Worm (Caenorhabditis elegans) whole organism, L2 larva: ENCODE results near the gene nspf-3.
"Not testable (repeated sequence)": the region's sequence is repeated elsewhere in the genome, so short reads cannot be mapped to it uniquely, and the experiment has no call there.

Experiments used
- C34F6.9 ChIP-seq: fragments of 150-350 bp; optimal IDR thresholded peaks from 2 replicates; lab custom pipeline; 2014; ENCODE audit warnings: missing biosample characterization, missing genetic modification characterization
- F13H6.1 ChIP-seq: sonication (generic microtip); optimal IDR thresholded peaks from 2 replicates; lab custom pipeline; 2016; ENCODE audit warnings: missing genetic modification characterization, missing compliant biosample characterization
- R02D3.7 ChIP-seq: fragments of 150-350 bp; optimal IDR thresholded peaks from 2 replicates; lab custom pipeline; 2014; ENCODE audit warnings: missing biosample characterization, missing genetic modification characterization
- Y55F3AM.14 ChIP-seq: fragments of 200-800 bp; sonication (Bioruptor generic); optimal IDR thresholded peaks from 2 replicates; lab custom pipeline; 2018; ENCODE audit warnings: mild to moderate bottlenecking, missing genetic modification characterization, missing compliant biosample characterization
- ZK546.5 ChIP-seq: sonication (generic microtip); optimal IDR thresholded peaks from 2 replicates; lab custom pipeline; 2017; ENCODE audit warnings: missing biosample characterization, missing genetic modification characterization
- aly-2 ChIP-seq: fragments of 150-350 bp; optimal IDR thresholded peaks from 2 replicates; lab custom pipeline; 2014; ENCODE audit warnings: missing biosample characterization, missing genetic modification characterization
- ama-1 ChIP-seq: fragments of 150-350 bp; optimal IDR thresholded peaks from 2 replicates; lab custom pipeline; 2018; ENCODE audit warnings: inconsistent platforms
- blmp-1 ChIP-seq: sonication (generic microtip); optimal IDR thresholded peaks from 2 replicates; lab custom pipeline; 2017; ENCODE audit warnings: missing genetic modification characterization, mild to moderate bottlenecking, missing compliant biosample characterization, antibody characterized with exemption, moderate library complexity; ENCODE audit not compliant: insufficient read depth
- ceh-16 ChIP-seq: fragments of 150-350 bp; optimal IDR thresholded peaks from 2 replicates; lab custom pipeline; 2014; ENCODE audit warnings: missing biosample characterization, missing genetic modification characterization
- ceh-82 ChIP-seq: fragments of 150-350 bp; optimal IDR thresholded peaks from 2 replicates; lab custom pipeline; 2014; ENCODE audit warnings: missing biosample characterization, missing genetic modification characterization
- crh-2 ChIP-seq: sonication (generic microtip); optimal IDR thresholded peaks from 2 replicates; lab custom pipeline; 2017; ENCODE audit warnings: missing biosample characterization, missing genetic modification characterization
- dmd-4 ChIP-seq: sonication (generic microtip); optimal IDR thresholded peaks from 2 replicates; lab custom pipeline; 2017; ENCODE audit warnings: missing biosample characterization, missing genetic modification characterization
- egl-27 ChIP-seq: sonication (generic microtip); optimal IDR thresholded peaks from 3 replicates; lab custom pipeline; 2017; ENCODE audit warnings: missing biosample characterization, missing genetic modification reagents, missing genetic modification characterization
- elt-1 ChIP-seq: fragments of 150-350 bp; optimal IDR thresholded peaks from 2 replicates; lab custom pipeline; 2014; ENCODE audit warnings: missing biosample characterization, missing genetic modification characterization
- elt-3 ChIP-seq: sonication (generic microtip); optimal IDR thresholded peaks from 2 replicates; lab custom pipeline; 2017; ENCODE audit warnings: missing biosample characterization, missing genetic modification characterization
- fos-1 ChIP-seq: fragments of 150-350 bp; optimal IDR thresholded peaks from 2 replicates; lab custom pipeline; 2014; ENCODE audit warnings: missing biosample characterization, missing genetic modification characterization
- lin-11 ChIP-seq: fragments of 150-350 bp; sonication (generic microtip); optimal IDR thresholded peaks from 2 replicates; lab custom pipeline; 2014; ENCODE audit warnings: missing biosample characterization, missing genetic modification characterization, inconsistent platforms, mixed read lengths
- lin-13 ChIP-seq: fragments of 150-350 bp; optimal IDR thresholded peaks from 2 replicates; lab custom pipeline; 2014; ENCODE audit warnings: missing biosample characterization, missing genetic modification reagents, missing genetic modification characterization
- lin-39 ChIP-seq: fragments of 150-350 bp; optimal IDR thresholded peaks from 2 replicates; lab custom pipeline; 2014; ENCODE audit warnings: missing biosample characterization, missing genetic modification reagents, missing genetic modification characterization
- lsy-2 ChIP-seq, 2 experiments: fragments of 150-350 bp in 1 of 2; sonication (generic microtip) in 1 of 2; optimal IDR thresholded peaks; 2 replicates each; lab custom pipeline; 2014 to 2017; ENCODE audit warnings: missing biosample characterization in 2 of 2, missing genetic modification characterization in 2 of 2
- mab-5 ChIP-seq: fragments of 150-350 bp; optimal IDR thresholded peaks from 2 replicates; lab custom pipeline; 2014; ENCODE audit warnings: missing biosample characterization, missing genetic modification characterization
- mbf-1 ChIP-seq: sonication (generic microtip); optimal IDR thresholded peaks from 2 replicates; lab custom pipeline; 2017; ENCODE audit warnings: missing biosample characterization, missing genetic modification characterization
- mdl-1 ChIP-seq, 2 experiments: fragments of 150-350 bp in 1 of 2; sonication (generic microtip) in 1 of 2; optimal IDR thresholded peaks; 2 replicates each; lab custom pipeline; 2017; ENCODE audit warnings: missing biosample characterization in 2 of 2, missing genetic modification characterization in 2 of 2
- nhr-10 ChIP-seq: sonication (generic microtip); optimal IDR thresholded peaks from 2 replicates; lab custom pipeline; 2017; ENCODE audit warnings: missing biosample characterization, missing genetic modification characterization
- nhr-11 ChIP-seq: fragments of 150-350 bp; optimal IDR thresholded peaks from 2 replicates; lab custom pipeline; 2014; ENCODE audit warnings: missing biosample characterization, missing genetic modification characterization
- nhr-12 ChIP-seq: fragments of 150-350 bp; optimal IDR thresholded peaks from 2 replicates; lab custom pipeline; 2014; ENCODE audit warnings: missing biosample characterization, missing genetic modification characterization
- nhr-129 ChIP-seq: fragments of 150-350 bp; optimal IDR thresholded peaks from 2 replicates; lab custom pipeline; 2014; ENCODE audit warnings: missing biosample characterization, missing genetic modification characterization
- nhr-23 ChIP-seq: fragments of 150-350 bp; optimal IDR thresholded peaks from 2 replicates; lab custom pipeline; 2014; ENCODE audit warnings: missing biosample characterization, missing genetic modification reagents, missing genetic modification characterization
- nhr-6 ChIP-seq: fragments of 150-350 bp; optimal IDR thresholded peaks from 2 replicates; lab custom pipeline; 2014; ENCODE audit warnings: missing biosample characterization, missing genetic modification characterization
- nhr-77 ChIP-seq: fragments of 150-350 bp; optimal IDR thresholded peaks from 2 replicates; lab custom pipeline; 2014; ENCODE audit warnings: missing biosample characterization, missing genetic modification characterization
- peb-1 ChIP-seq: fragments of 150-350 bp; optimal IDR thresholded peaks from 2 replicates; lab custom pipeline; 2014; ENCODE audit warnings: missing biosample characterization, missing genetic modification characterization
- sem-4 ChIP-seq: fragments of 150-350 bp; optimal IDR thresholded peaks from 2 replicates; lab custom pipeline; 2014; ENCODE audit warnings: missing biosample characterization, missing genetic modification reagents, missing genetic modification characterization
- snpc-4 ChIP-seq: fragments of 150-350 bp; optimal IDR thresholded peaks from 2 replicates; lab custom pipeline; 2014; ENCODE audit warnings: missing biosample characterization, missing genetic modification characterization
- unc-39 ChIP-seq: fragments of 150-350 bp; optimal IDR thresholded peaks from 2 replicates; lab custom pipeline; 2014; ENCODE audit warnings: missing biosample characterization, missing genetic modification characterization
- unc-55 ChIP-seq: fragments of 150-350 bp; sonication (generic microtip); optimal IDR thresholded peaks from 3 replicates; lab custom pipeline; 2014; ENCODE audit warnings: missing biosample characterization, missing genetic modification reagents, missing genetic modification characterization
- unc-62 ChIP-seq: fragments of 150-350 bp; optimal IDR thresholded peaks from 2 replicates; lab custom pipeline; 2014; ENCODE audit warnings: missing biosample characterization, missing genetic modification reagents, missing genetic modification characterization
- zag-1 ChIP-seq: fragments of 150-350 bp; optimal IDR thresholded peaks from 2 replicates; lab custom pipeline; 2014; ENCODE audit warnings: missing biosample characterization, missing genetic modification characterization
- ztf-1 ChIP-seq: fragments of 200-800 bp; sonication (Bioruptor generic); conservative IDR thresholded peaks from 2 replicates; pipeline ENCODE4 v1.3.6; 2022; ENCODE audit warnings: missing genetic modification characterization, missing compliant biosample characterization
- ztf-11 ChIP-seq: sonication (generic microtip); optimal IDR thresholded peaks from 2 replicates; lab custom pipeline; 2017; ENCODE audit warnings: missing biosample characterization, missing genetic modification characterization
- ztf-4 ChIP-seq: fragments of 150-350 bp; optimal IDR thresholded peaks from 2 replicates; lab custom pipeline; 2014; ENCODE audit warnings: missing biosample characterization, missing genetic modification characterization

The nspf-3 gene

DNA sequence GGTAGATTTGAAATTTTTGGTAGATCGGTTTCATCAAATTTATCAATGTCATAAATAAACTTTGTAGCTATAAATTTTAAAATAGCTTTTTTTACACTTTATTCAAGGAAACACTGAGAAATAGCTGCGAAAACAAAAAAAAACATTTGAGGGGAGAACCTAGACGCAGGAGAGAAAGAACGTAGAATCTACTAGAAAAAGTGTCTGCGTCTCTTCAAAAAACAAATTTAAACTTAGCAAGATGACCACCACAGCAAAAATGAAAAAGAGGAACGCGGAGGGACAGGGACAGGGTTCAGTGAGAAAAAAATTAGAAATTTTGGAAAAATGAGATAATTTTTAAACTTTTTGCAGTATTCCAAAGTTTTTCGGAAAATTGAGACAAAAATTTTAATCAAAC, 41.0 kb downstream of the nspf-3 start:
- no peak for TF ChIP-seq mbf-1 (tag; lab: Kevin White, UChicago)
- TF ChIP-seq unc-39 (tag; lab: Kevin White, UChicago) = no peak
- peak; percentile 61 for TF ChIP-seq unc-55 (GFP tag; lab: Kevin White, UChicago)
- no peak for TF ChIP-seq ztf-4 (tag; lab: Kevin White, UChicago)
- TF ChIP-seq ama-1 = no peak
- TF ChIP-seq aly-2 (tag; lab: Kevin White, UChicago) = no peak
- TF ChIP-seq snpc-4 = peak; percentile 16
- TF ChIP-seq nhr-12 (tag; lab: Kevin White, UChicago) = no peak
- peak; percentile 81 for TF ChIP-seq C34F6.9 (tag; lab: Kevin White, UChicago)
- TF ChIP-seq blmp-1 (tag; lab: Kevin White, UChicago) = no peak
- no peak for TF ChIP-seq mdl-1 (tag; optimal IDR thresholded peaks at IDR 0.05; lab: Kevin White, UChicago)
- no peak for TF ChIP-seq elt-3 (tag; lab: Kevin White, UChicago)
- peak; percentile 17 for TF ChIP-seq lin-13 (GFP tag; lab: Kevin White, UChicago)
- no peak for TF ChIP-seq R02D3.7 (tag; lab: Kevin White, UChicago)
- peak in 1 of 2 experiments; percentile 65 for TF ChIP-seq lsy-2 (tag; optimal IDR thresholded peaks at IDR 0.05; lab: Kevin White, UChicago)
- TF ChIP-seq nhr-11 (tag; lab: Kevin White, UChicago) = no peak
- TF ChIP-seq crh-2 (tag; lab: Kevin White, UChicago) = no peak
- no peak for TF ChIP-seq dmd-4 (tag; lab: Kevin White, UChicago)
- no peak for TF ChIP-seq nhr-6 (tag; lab: Kevin White, UChicago)
- no peak for TF ChIP-seq ztf-1 (GFP tag; lab: Robert Waterston, UW)
- no peak for TF ChIP-seq lin-39 (tag; lab: Kevin White, UChicago)
- peak; percentile 13 for TF ChIP-seq sem-4
- no peak for TF ChIP-seq lin-11 (tag; lab: Kevin White, UChicago)
- TF ChIP-seq nhr-23 (tag; lab: Kevin White, UChicago) = no peak
- no peak for TF ChIP-seq Y55F3AM.14 (GFP tag; lab: Kevin White, UChicago)
- peak; percentile 61 for TF ChIP-seq F13H6.1
- TF ChIP-seq egl-27 (tag; lab: Kevin White, UChicago) = no peak
- peak; percentile 29 for TF ChIP-seq nhr-129
- TF ChIP-seq mab-5 (tag; lab: Kevin White, UChicago) = no peak
- TF ChIP-seq zag-1 (tag; lab: Kevin White, UChicago) = no peak
- no peak for TF ChIP-seq nhr-10 (tag; lab: Kevin White, UChicago)
- TF ChIP-seq ztf-11 (tag; lab: Kevin White, UChicago) = no peak
- TF ChIP-seq ZK546.5 (tag; lab: Kevin White, UChicago) = no peak
- TF ChIP-seq ceh-16 (tag; lab: Kevin White, UChicago) = no peak
- no peak for TF ChIP-seq peb-1 (tag; lab: Kevin White, UChicago)
- TF ChIP-seq unc-62 (GFP tag; lab: Kevin White, UChicago) = no peak

DNA sequence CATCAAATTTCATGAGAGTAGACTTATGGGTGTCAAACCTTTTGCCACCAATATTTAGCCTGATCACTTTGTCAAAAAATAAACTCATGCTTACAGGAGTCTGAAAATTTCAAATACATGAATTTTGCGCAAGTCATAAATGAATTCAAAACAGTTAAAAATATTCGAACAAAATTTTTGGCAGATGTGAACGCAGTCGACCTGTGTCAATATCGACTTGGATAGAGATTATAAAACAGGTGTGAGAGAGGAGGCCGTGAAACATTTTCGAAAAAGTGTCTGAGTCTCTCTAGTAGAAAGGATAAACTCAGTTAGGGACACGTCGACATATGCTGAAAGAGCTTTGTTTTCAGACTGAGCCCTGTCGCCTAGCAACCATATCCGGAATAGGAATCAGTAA, 43.2 kb downstream of the nspf-3 start, which contains the start of gene F22E5.12:
Gene F22E5.12, minus strand, starts transcription at position 101 of the 400 bp plus-strand sequence.
- TF ChIP-seq nhr-11, crh-2, dmd-4 (tag; lab: Kevin White, UChicago): not testable (repeated sequence)

DNA sequence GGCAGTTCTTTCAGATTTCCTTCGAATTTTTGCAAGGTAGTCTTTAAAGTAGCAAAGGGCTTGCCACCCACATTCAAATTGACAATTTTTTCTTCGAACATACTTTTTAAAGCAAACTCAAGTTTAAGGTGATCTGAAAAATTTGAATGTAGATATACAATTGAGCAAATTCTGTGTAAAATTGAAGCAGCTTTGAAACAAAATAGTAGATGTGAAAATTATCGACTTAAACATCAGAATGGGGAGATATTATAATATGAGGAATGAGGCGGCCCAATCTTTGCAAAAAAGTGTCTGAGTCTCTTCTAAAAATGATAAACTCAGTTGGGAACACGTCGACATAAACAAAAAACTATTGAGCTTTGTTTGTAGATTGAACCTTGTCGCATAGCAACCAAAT, 45.5 kb downstream of the nspf-3 start, which contains the start of gene F22E5.11:
Gene F22E5.11, minus strand, starts transcription at position 101 of the 400 bp plus-strand sequence.
- TF ChIP-seq ztf-11 (tag; lab: Kevin White, UChicago) (no peak), nhr-77 (tag; lab: Kevin White, UChicago) (no peak), ama-1 (no peak), lin-11 (tag; lab: Kevin White, UChicago) (no peak), egl-27 (tag; lab: Kevin White, UChicago) (no peak), elt-1 (tag; lab: Kevin White, UChicago) (no peak), peb-1 (tag; lab: Kevin White, UChicago) (no peak), fos-1 (tag; lab: Kevin White, UChicago) (no peak), lin-13 (GFP tag; lab: Kevin White, UChicago) (no peak), ceh-82 (tag; lab: Kevin White, UChicago) (no peak), dmd-4 (tag; lab: Kevin White, UChicago) (no peak), lsy-2 (tag; optimal IDR thresholded peaks at IDR 0.05; lab: Kevin White, UChicago) (no peak), unc-39 (tag; lab: Kevin White, UChicago) (no peak), unc-55 (GFP tag; lab: Kevin White, UChicago) (no peak)
